Worm (Caenorhabditis elegans) whole organism, early embryonic: Measurements from ENCODE around the gene F54D8.6.

ENCODE experiments used
- B0310.2 ChIP-seq: sonication (generic microtip); optimal IDR thresholded peaks from 2 replicates; lab custom pipeline; 2016; ENCODE audit warnings: mild to moderate bottlenecking, missing genetic modification characterization, missing compliant biosample characterization
- aly-1 ChIP-seq: sonication (generic microtip); optimal IDR thresholded peaks from 2 replicates; lab custom pipeline; 2016; ENCODE audit warnings: missing genetic modification characterization, missing compliant biosample characterization
- ama-1 ChIP-seq: fragments of 150-350 bp; optimal IDR thresholded peaks from 2 replicates; lab custom pipeline; 2014
- ceh-13 ChIP-seq: fragments of 200-800 bp; sonication (Bioruptor generic); optimal IDR thresholded peaks from 2 replicates; lab custom pipeline; 2018; ENCODE audit warnings: mild to moderate bottlenecking, missing genetic modification characterization, missing compliant biosample characterization
- ets-7 ChIP-seq: sonication (generic microtip); optimal IDR thresholded peaks from 2 replicates; lab custom pipeline; 2016; ENCODE audit warnings: missing genotype, missing genetic modification characterization, missing compliant biosample characterization
- hmg-4 ChIP-seq: fragments of 200-800 bp; sonication (Bioruptor generic); optimal IDR thresholded peaks from 2 replicates; lab custom pipeline; 2018; ENCODE audit warnings: mild to moderate bottlenecking, missing genetic modification characterization, missing compliant biosample characterization
- hnd-1 ChIP-seq: sonication (generic microtip); optimal IDR thresholded peaks from 2 replicates; lab custom pipeline; 2016; ENCODE audit warnings: missing genetic modification characterization, missing compliant biosample characterization
- pes-1 ChIP-seq: fragments of 200-800 bp; sonication (Bioruptor generic); IDR thresholded peaks from 2 replicates; pipeline ENCODE4 v1.3.6; 2022; ENCODE audit warnings: missing genetic modification reagents, missing genetic modification characterization, missing compliant biosample characterization
- scrt-1 ChIP-seq: fragments of 200-800 bp; sonication (Bioruptor generic); IDR thresholded peaks from 2 replicates; pipeline ENCODE4 v1.3.6; 2022; ENCODE audit warnings: missing genetic modification characterization, missing compliant biosample characterization
- sea-1 ChIP-seq: fragments of 200-800 bp; sonication (Bioruptor generic); conservative IDR thresholded peaks from 2 replicates; pipeline ENCODE4 v1.3.6; 2022; ENCODE audit warnings: missing genetic modification characterization, missing compliant biosample characterization
- tbx-11 ChIP-seq: fragments of 200-800 bp; sonication (Bioruptor generic); IDR thresholded peaks from 2 replicates; pipeline ENCODE4 v1.3.6; 2022; ENCODE audit warnings: missing genetic modification characterization, missing compliant biosample characterization
- tbx-37 ChIP-seq: fragments of 200-800 bp; sonication (Bioruptor generic); conservative IDR thresholded peaks from 2 replicates; pipeline ENCODE4 v1.3.6; 2022; ENCODE audit warnings: missing genetic modification reagents, missing genetic modification characterization, missing compliant biosample characterization
- tra-4 ChIP-seq: sonication (generic microtip); optimal IDR thresholded peaks from 2 replicates; lab custom pipeline; 2017; ENCODE audit warnings: missing genetic modification characterization, missing compliant biosample characterization

DNA sequence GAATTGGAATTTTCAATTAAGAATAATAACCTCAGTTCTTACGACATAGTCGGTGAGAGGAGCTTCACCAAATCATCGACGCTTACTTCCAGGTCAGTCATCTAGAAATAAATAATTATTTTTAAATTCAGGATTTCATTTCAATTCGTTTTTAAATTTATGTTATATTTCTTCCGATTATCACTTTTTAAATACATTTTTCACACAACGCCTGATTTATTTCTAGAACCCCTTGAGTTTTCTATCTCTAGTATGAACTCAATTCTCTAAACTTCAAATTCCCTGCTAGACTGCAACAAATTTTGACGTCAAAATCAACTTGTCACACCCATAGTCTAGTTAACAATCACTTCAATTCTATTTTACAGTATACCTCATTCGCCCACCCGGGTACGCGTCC lies 46.7 kb downstream of the F54D8.6 start, which contains the start of gene Y54H5A.2:
- no peak for TF ChIP-seq tbx-11 (GFP tag; lab: Robert Waterston, UW)
- no peak for TF ChIP-seq ama-1 (lab: Kevin White, UChicago)
- TF ChIP-seq ets-7: no peak
- TF ChIP-seq tra-4: no peak
- no peak for TF ChIP-seq hmg-4 (GFP tag; lab: Kevin White, UChicago)
- no peak for TF ChIP-seq tbx-37 (GFP tag; lab: Robert Waterston, UW)
- TF ChIP-seq hnd-1 (tag; lab: Kevin White, UChicago): no peak
- no peak for TF ChIP-seq B0310.2 (tag; lab: Kevin White, UChicago)
- no peak for TF ChIP-seq sea-1 (GFP tag; lab: Robert Waterston, UW)
- TF ChIP-seq ceh-13 (GFP tag; lab: Kevin White, UChicago): no peak
- TF ChIP-seq pes-1: no peak
- no peak for TF ChIP-seq scrt-1 (GFP tag; lab: Robert Waterston, UW)
- no peak for TF ChIP-seq aly-1
